Worm (Caenorhabditis elegans) whole organism, L4 larva: ENCODE results near the gene hda-10.
A peak's percentile ranks its signal among the peaks of the same experiment; 100 is the strongest.

ENCODE experiments used
- F10B5.3 ChIP-seq: sonication (generic microtip); optimal IDR thresholded peaks from 2 replicates; lab custom pipeline; 2016; ENCODE audit warnings: mild to moderate bottlenecking, missing genetic modification characterization, missing compliant biosample characterization
- F26F4.8 ChIP-seq: fragments of 200-800 bp; sonication (Bioruptor generic); conservative IDR thresholded peaks from 2 replicates; pipeline ENCODE4 v1.3.6; 2022; ENCODE audit warnings: missing genetic modification characterization, missing compliant biosample characterization
- R02D3.7 ChIP-seq: fragments of 150-350 bp; sonication (generic microtip); optimal IDR thresholded peaks from 3 replicates; lab custom pipeline; 2014; ENCODE audit warnings: missing biosample characterization, missing genetic modification characterization
- T20F7.1 ChIP-seq: fragments of 200-800 bp; sonication (Bioruptor generic); optimal IDR thresholded peaks from 2 replicates; lab custom pipeline; 2018; ENCODE audit warnings: mild to moderate bottlenecking, missing genetic modification characterization, missing compliant biosample characterization
- Y105C5A.15 ChIP-seq: fragments of 200-800 bp; sonication (Bioruptor generic); IDR thresholded peaks from 2 replicates; pipeline ENCODE4 v1.3.6; 2022; ENCODE audit warnings: missing genetic modification characterization, missing compliant biosample characterization
- Y5F2A.4 ChIP-seq: fragments of 200-800 bp; sonication (Bioruptor generic); optimal IDR thresholded peaks from 2 replicates; lab custom pipeline; 2018; ENCODE audit warnings: mild to moderate bottlenecking, missing genetic modification characterization, missing compliant biosample characterization
- ZK337.2 ChIP-seq: fragments of 200-800 bp; sonication (Bioruptor generic); IDR thresholded peaks from 2 replicates; pipeline ENCODE4 v1.3.6; 2022; ENCODE audit warnings: missing genetic modification reagents, missing genetic modification characterization, missing compliant biosample characterization
- ZK546.5 ChIP-seq, 2 experiments: sonication (generic microtip); optimal IDR thresholded peaks; 2 replicates each; lab custom pipeline; 2017; ENCODE audit warnings: missing biosample characterization in 2 of 2, missing genetic modification characterization in 2 of 2
- ama-1 ChIP-seq: fragments of 150-350 bp; optimal IDR thresholded peaks from 2 replicates; lab custom pipeline; 2014; ENCODE audit warnings: inconsistent platforms, mixed read lengths
- arid-1 ChIP-seq: fragments of 200-800 bp; sonication (Bioruptor generic); conservative IDR thresholded peaks from 2 replicates; pipeline ENCODE4 v1.3.6; 2022; ENCODE audit warnings: missing genetic modification reagents, missing genetic modification characterization, missing compliant biosample characterization
- ceh-20 ChIP-seq: fragments of 200-800 bp; sonication (Bioruptor generic); IDR thresholded peaks from 2 replicates; pipeline ENCODE4 v1.3.6; 2022; ENCODE audit warnings: missing genetic modification reagents, missing genetic modification characterization, missing compliant biosample characterization
- ceh-44 ChIP-seq: fragments of 200-800 bp; sonication (Bioruptor generic); IDR thresholded peaks from 2 replicates; pipeline ENCODE4 v1.3.6; 2022; ENCODE audit warnings: missing genetic modification reagents, missing genetic modification characterization, missing compliant biosample characterization
- cey-2 ChIP-seq: sonication (generic microtip); optimal IDR thresholded peaks from 3 replicates; lab custom pipeline; 2017; ENCODE audit warnings: missing genetic modification characterization, mild to moderate bottlenecking, missing compliant biosample characterization, antibody characterized with exemption, borderline replicate concordance; ENCODE audit not compliant: insufficient read depth
- daf-12 ChIP-seq: fragments of 150-350 bp; optimal IDR thresholded peaks from 2 replicates; lab custom pipeline; 2014; ENCODE audit warnings: missing biosample characterization, missing genetic modification reagents, missing genetic modification characterization
- daf-16 ChIP-seq, 3 experiments: sonication (generic microtip); optimal IDR thresholded peaks; 2 replicates each; lab custom pipeline; 2016 to 2017; ENCODE audit warnings: missing genetic modification characterization in 3 of 3, missing genetic modification reagents in 3 of 3, mild to moderate bottlenecking in 2 of 3, missing compliant biosample characterization in 2 of 3, missing biosample characterization in 1 of 3, moderate library complexity in 1 of 3
- dmd-6 ChIP-seq: fragments of 200-800 bp; sonication (Bioruptor generic); IDR thresholded peaks from 2 replicates; pipeline ENCODE4 v1.3.6; 2022; ENCODE audit warnings: missing genetic modification reagents, missing genetic modification characterization, missing compliant biosample characterization
- dmd-8 ChIP-seq: fragments of 200-800 bp; sonication (Bioruptor generic); IDR thresholded peaks from 2 replicates; pipeline ENCODE4 v1.3.6; 2022; ENCODE audit warnings: missing genetic modification characterization, missing compliant biosample characterization
- dmd-9 ChIP-seq: fragments of 200-800 bp; sonication (Bioruptor generic); IDR thresholded peaks from 2 replicates; pipeline ENCODE4 v1.3.6; 2022; ENCODE audit warnings: missing genetic modification reagents, missing genetic modification characterization, missing compliant biosample characterization
- dpl-1 ChIP-seq: fragments of 150-350 bp; optimal IDR thresholded peaks from 2 replicates; lab custom pipeline; 2014; ENCODE audit warnings: missing biosample characterization, missing genetic modification reagents, missing genetic modification characterization
- duxl-1 ChIP-seq: sonication (generic microtip); optimal IDR thresholded peaks from 2 replicates; lab custom pipeline; 2016; ENCODE audit warnings: mild to moderate bottlenecking, missing genetic modification characterization, moderate library complexity, missing compliant biosample characterization; ENCODE audit not compliant: poor library complexity
- dve-1 ChIP-seq: sonication (generic microtip); optimal IDR thresholded peaks from 2 replicates; lab custom pipeline; 2017; ENCODE audit warnings: antibody characterized with exemption, mild to moderate bottlenecking, missing genetic modification characterization, missing compliant biosample characterization; ENCODE audit not compliant: insufficient read depth
- egl-43 ChIP-seq: fragments of 200-800 bp; sonication (Bioruptor generic); IDR thresholded peaks from 2 replicates; pipeline ENCODE4 v1.3.6; 2022; ENCODE audit warnings: missing genetic modification reagents, missing genetic modification characterization, missing compliant biosample characterization
- fkh-10 ChIP-seq: fragments of 150-350 bp; optimal IDR thresholded peaks from 2 replicates; lab custom pipeline; 2014; ENCODE audit warnings: missing biosample characterization, missing genetic modification reagents, missing genetic modification characterization
- hif-1 ChIP-seq, 2 experiments: sonication (generic microtip); optimal IDR thresholded peaks; 2 replicates each; lab custom pipeline; 2016 to 2017; ENCODE audit warnings: missing compliant biosample characterization in 2 of 2, missing genetic modification characterization in 2 of 2, missing genetic modification reagents in 2 of 2, missing genotype in 2 of 2, mild to moderate bottlenecking in 1 of 2
- hlh-11 ChIP-seq: fragments of 200-800 bp; sonication (Bioruptor generic); optimal IDR thresholded peaks from 2 replicates; lab custom pipeline; 2018; ENCODE audit warnings: mild to moderate bottlenecking, missing genetic modification characterization, missing compliant biosample characterization
- hmg-1.1 ChIP-seq: fragments of 200-800 bp; sonication (Bioruptor generic); IDR thresholded peaks from 2 replicates; pipeline ENCODE4 v1.3.6; 2022; ENCODE audit warnings: missing genetic modification reagents, missing genetic modification characterization, missing compliant biosample characterization
- jun-1 ChIP-seq: fragments of 150-350 bp; optimal IDR thresholded peaks from 2 replicates; lab custom pipeline; 2014; ENCODE audit warnings: missing biosample characterization, missing genetic modification reagents, missing genetic modification characterization
- lim-7 ChIP-seq: fragments of 200-800 bp; sonication (Bioruptor generic); IDR thresholded peaks from 2 replicates; pipeline ENCODE4 v1.3.6; 2022; ENCODE audit warnings: missing genetic modification characterization, missing compliant biosample characterization
- lin-1 ChIP-seq: fragments of 200-800 bp; sonication (Bioruptor generic); IDR thresholded peaks from 2 replicates; pipeline ENCODE4 v1.3.6; 2022; ENCODE audit warnings: missing genetic modification reagents, missing genetic modification characterization, missing compliant biosample characterization
- lin-13 ChIP-seq: fragments of 150-350 bp; optimal IDR thresholded peaks from 2 replicates; lab custom pipeline; 2014; ENCODE audit warnings: missing biosample characterization, missing genetic modification reagents, missing genetic modification characterization
- lin-29 ChIP-seq: fragments of 200-800 bp; sonication (Bioruptor generic); IDR thresholded peaks from 2 replicates; pipeline ENCODE4 v1.3.6; 2022; ENCODE audit warnings: missing genetic modification reagents, missing genetic modification characterization, missing compliant biosample characterization
- lin-38 ChIP-seq: fragments of 200-800 bp; sonication (Bioruptor generic); IDR thresholded peaks from 2 replicates; pipeline ENCODE4 v1.3.6; 2022; ENCODE audit warnings: missing genetic modification reagents, missing genetic modification characterization, missing compliant biosample characterization
- lin-39 ChIP-seq: fragments of 150-350 bp; optimal IDR thresholded peaks from 2 replicates; lab custom pipeline; 2014; ENCODE audit warnings: missing biosample characterization, missing genetic modification reagents, missing genetic modification characterization
- lsy-2 ChIP-seq, 2 experiments: fragments of 150-350 bp in 1 of 2; sonication (generic microtip) in 1 of 2; optimal IDR thresholded peaks; 2 replicates each; lab custom pipeline; 2014 to 2017; ENCODE audit warnings: missing biosample characterization in 2 of 2, missing genetic modification characterization in 2 of 2
- madf-9 ChIP-seq: fragments of 200-800 bp; sonication (Bioruptor generic); conservative IDR thresholded peaks from 2 replicates; pipeline ENCODE4 v1.3.6; 2022; ENCODE audit warnings: missing genetic modification reagents, missing genetic modification characterization, missing compliant biosample characterization
- nhr-25 ChIP-seq: sonication (generic microtip); optimal IDR thresholded peaks from 2 replicates; lab custom pipeline; 2017; ENCODE audit warnings: missing genetic modification characterization, mild to moderate bottlenecking, missing compliant biosample characterization, antibody characterized with exemption, moderate library complexity, borderline replicate concordance; ENCODE audit not compliant: insufficient read depth
- nhr-28 ChIP-seq: fragments of 150-350 bp; optimal IDR thresholded peaks from 2 replicates; lab custom pipeline; 2014; ENCODE audit warnings: missing biosample characterization, missing genetic modification characterization
- nhr-41 ChIP-seq: fragments of 200-800 bp; sonication (Bioruptor generic); IDR thresholded peaks from 2 replicates; pipeline ENCODE4 v1.3.6; 2022; ENCODE audit warnings: missing genetic modification reagents, missing genetic modification characterization, missing compliant biosample characterization
- nhr-42 ChIP-seq: fragments of 200-800 bp; sonication (Bioruptor generic); IDR thresholded peaks from 2 replicates; pipeline ENCODE4 v1.3.6; 2022; ENCODE audit warnings: missing genetic modification characterization, missing compliant biosample characterization
- nhr-48 ChIP-seq: sonication (generic microtip); optimal IDR thresholded peaks from 2 replicates; lab custom pipeline; 2016; ENCODE audit warnings: mild to moderate bottlenecking, missing genetic modification characterization, missing compliant biosample characterization
- nhr-77 ChIP-seq: fragments of 150-350 bp; optimal IDR thresholded peaks from 2 replicates; lab custom pipeline; 2014; ENCODE audit warnings: missing biosample characterization, missing genetic modification characterization
- php-3 ChIP-seq: fragments of 200-800 bp; sonication (Bioruptor generic); IDR thresholded peaks from 2 replicates; pipeline ENCODE4 v1.3.6; 2022; ENCODE audit warnings: missing genetic modification reagents, missing genetic modification characterization, missing compliant biosample characterization
- set-16 ChIP-seq: fragments of 200-800 bp; sonication (Bioruptor generic); IDR thresholded peaks from 2 replicates; pipeline ENCODE4 v1.3.6; 2022; ENCODE audit warnings: missing genetic modification reagents, missing genetic modification characterization, missing compliant biosample characterization
- skn-1 ChIP-seq: fragments of 150-350 bp; optimal IDR thresholded peaks from 2 replicates; lab custom pipeline; 2014; ENCODE audit warnings: missing biosample characterization, missing genetic modification characterization
- snpc-4 ChIP-seq: fragments of 150-350 bp; optimal IDR thresholded peaks from 2 replicates; lab custom pipeline; 2014; ENCODE audit warnings: missing biosample characterization, missing genetic modification characterization
- vab-7 ChIP-seq: fragments of 200-800 bp; sonication (Bioruptor generic); IDR thresholded peaks from 2 replicates; pipeline ENCODE4 v1.3.6; 2022; ENCODE audit warnings: missing genetic modification reagents, missing genetic modification characterization, missing compliant biosample characterization
- zfp-3 ChIP-seq: fragments of 200-800 bp; sonication (Bioruptor generic); conservative IDR thresholded peaks from 2 replicates; pipeline ENCODE4 v1.3.6; 2022; ENCODE audit warnings: missing genetic modification reagents, missing genetic modification characterization, missing compliant biosample characterization
- zip-11 ChIP-seq: fragments of 200-800 bp; sonication (Bioruptor generic); IDR thresholded peaks from 2 replicates; pipeline ENCODE4 v1.3.6; 2022; ENCODE audit warnings: missing genetic modification characterization, missing compliant biosample characterization

The hda-10 gene

ce11 chrII:13860900-13861299, 21.6 kb upstream of the hda-10 start (continued):
- TF ChIP-seq dmd-8 (GFP tag; lab: Robert Waterston, UW), result no peak
- no peak for TF ChIP-seq madf-9 (GFP tag; lab: Robert Waterston, UW)
- no peak for TF ChIP-seq ceh-20
- TF ChIP-seq daf-16 (GFP tag; optimal IDR thresholded peaks at IDR 0.05; lab: Kevin White, UChicago), result no peak
- peak; percentile 5 for TF ChIP-seq daf-16 (tag; optimal IDR thresholded peaks at IDR 0.05; lab: Kevin White, UChicago)
- no peak for TF ChIP-seq ZK546.5 (tag; optimal IDR thresholded peaks at IDR 0.05; lab: Kevin White, UChicago)
- no peak for TF ChIP-seq php-3
- TF ChIP-seq fkh-10 (GFP tag; lab: Kevin White, UChicago), result no peak
- TF ChIP-seq lin-29 (GFP tag; lab: Robert Waterston, UW), result no peak
- TF ChIP-seq dpl-1 (GFP tag; lab: Kevin White, UChicago), result no peak
- TF ChIP-seq dve-1, result peak; percentile 42
- no peak for TF ChIP-seq hif-1 (tag; optimal IDR thresholded peaks at IDR 0.05; lab: Kevin White, UChicago)
- no peak for TF ChIP-seq ama-1 (lab: Kevin White, UChicago)
- TF ChIP-seq jun-1 (tag; lab: Kevin White, UChicago), result no peak
- TF ChIP-seq zfp-3 (GFP tag; lab: Robert Waterston, UW), result no peak
- no peak for TF ChIP-seq daf-12
- TF ChIP-seq, all 104 proteins: peak for 9

ce11 chrII:13862453-13862852, 20.1 kb upstream of the hda-10 start:
- TF ChIP-seq lin-38, result no peak
- TF ChIP-seq arid-1 (GFP tag; lab: Robert Waterston, UW), result no peak
- TF ChIP-seq vab-7 (GFP tag; lab: Robert Waterston, UW), result no peak
- no peak for TF ChIP-seq dmd-9 (GFP tag; lab: Robert Waterston, UW)
- TF ChIP-seq nhr-41 (GFP tag; lab: Robert Waterston, UW), result no peak
- no peak for TF ChIP-seq nhr-48 (tag; lab: Kevin White, UChicago)
- no peak for TF ChIP-seq nhr-25 (tag; lab: Kevin White, UChicago)
- TF ChIP-seq php-3, result no peak
- peak; percentile 6 for TF ChIP-seq nhr-77 (tag; lab: Kevin White, UChicago)
- TF ChIP-seq snpc-4 (tag; lab: Kevin White, UChicago), result no peak
- TF ChIP-seq dpl-1 (GFP tag; lab: Kevin White, UChicago), result no peak
- no peak for TF ChIP-seq cey-2 (tag; lab: Kevin White, UChicago)
- no peak for TF ChIP-seq Y5F2A.4 (GFP tag; lab: Kevin White, UChicago)
- no peak for TF ChIP-seq ceh-44
- TF ChIP-seq hmg-1.1, result no peak
- TF ChIP-seq T20F7.1, result no peak
- TF ChIP-seq set-16, result no peak
- TF ChIP-seq lim-7, result no peak
- TF ChIP-seq R02D3.7 (tag; lab: Kevin White, UChicago), result no peak
- no peak for TF ChIP-seq egl-43 (GFP tag; lab: Robert Waterston, UW)
- TF ChIP-seq lin-29 (GFP tag; lab: Robert Waterston, UW), result no peak
- TF ChIP-seq lin-1 (GFP tag; lab: Robert Waterston, UW), result no peak
- no peak for TF ChIP-seq ZK337.2 (GFP tag; lab: Robert Waterston, UW)
- TF ChIP-seq Y105C5A.15 (GFP tag; lab: Robert Waterston, UW), result no peak
- TF ChIP-seq F10B5.3 (tag; lab: Kevin White, UChicago), result no peak
- TF ChIP-seq lin-13 (GFP tag; lab: Kevin White, UChicago), result no peak
- TF ChIP-seq zip-11 (GFP tag; lab: Robert Waterston, UW), result no peak
- no peak for TF ChIP-seq F26F4.8 (GFP tag; lab: Robert Waterston, UW)
- peak; percentile 65 for TF ChIP-seq dmd-6 (GFP tag; lab: Robert Waterston, UW)
- TF ChIP-seq duxl-1 (tag; lab: Kevin White, UChicago), result no peak
- TF ChIP-seq nhr-28 (tag; lab: Kevin White, UChicago), result peak; percentile 16
- TF ChIP-seq skn-1 (tag; lab: Kevin White, UChicago), result no peak
- no peak for TF ChIP-seq nhr-42 (GFP tag; lab: Robert Waterston, UW)
- no peak for TF ChIP-seq lin-39 (tag; lab: Kevin White, UChicago)
- TF ChIP-seq hlh-11 (tag; lab: Kevin White, UChicago), result peak; percentile 39
- peak; percentile 16 for TF ChIP-seq dve-1
- TF ChIP-seq lsy-2 (tag; optimal IDR thresholded peaks at IDR 0.05; lab: Kevin White, UChicago), result no peak
- no peak for TF ChIP-seq daf-16 (GFP tag; optimal IDR thresholded peaks at IDR 0.05; lab: Kevin White, UChicago)
- TF ChIP-seq daf-16 (tag; optimal IDR thresholded peaks at IDR 0.05; lab: Kevin White, UChicago), result peak; percentile 9
